Worm (Caenorhabditis elegans): ENCODE measurements around the gene perm-1.

Gene perm-1

DNA sequence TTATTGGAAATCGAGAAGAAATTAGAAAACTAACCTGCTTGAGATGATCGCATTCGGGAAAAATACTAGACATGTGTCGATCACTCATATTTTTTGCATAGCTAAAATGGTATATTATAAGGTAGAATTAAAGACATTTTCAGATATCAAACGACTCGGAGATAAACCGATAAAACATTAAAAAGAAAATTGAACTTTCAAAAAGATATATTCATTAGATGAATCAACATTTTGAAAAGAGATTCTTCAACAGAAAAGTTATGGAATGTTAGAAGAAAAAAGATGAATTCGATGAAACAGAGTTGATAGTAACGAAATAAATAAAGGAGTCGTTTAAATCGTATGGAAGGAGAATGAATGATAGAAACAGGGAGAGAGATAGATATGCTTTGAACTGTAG lies 25.0 kb upstream of the perm-1 start, which contains the start of gene mdmh-35:
TSS of gene mdmh-35 (minus strand) at position 101 of the 400 bp plus-strand sequence.
- no peak for TF ChIP-seq mep-1 (tag; optimal IDR thresholded peaks at IDR 0.05)
- TF ChIP-seq zip-4 (GFP tag; optimal IDR thresholded peaks at IDR 0.05) = no peak
- TF ChIP-seq aha-1 (tag; optimal IDR thresholded peaks at IDR 0.05) = no peak
- TF ChIP-seq egl-27 (tag; optimal IDR thresholded peaks at IDR 0.05) = no peak
- no peak for TF ChIP-seq lin-13 (GFP tag; optimal IDR thresholded peaks at IDR 0.05)
- TF ChIP-seq unc-30 (tag; optimal IDR thresholded peaks at IDR 0.05) = no peak

DNA sequence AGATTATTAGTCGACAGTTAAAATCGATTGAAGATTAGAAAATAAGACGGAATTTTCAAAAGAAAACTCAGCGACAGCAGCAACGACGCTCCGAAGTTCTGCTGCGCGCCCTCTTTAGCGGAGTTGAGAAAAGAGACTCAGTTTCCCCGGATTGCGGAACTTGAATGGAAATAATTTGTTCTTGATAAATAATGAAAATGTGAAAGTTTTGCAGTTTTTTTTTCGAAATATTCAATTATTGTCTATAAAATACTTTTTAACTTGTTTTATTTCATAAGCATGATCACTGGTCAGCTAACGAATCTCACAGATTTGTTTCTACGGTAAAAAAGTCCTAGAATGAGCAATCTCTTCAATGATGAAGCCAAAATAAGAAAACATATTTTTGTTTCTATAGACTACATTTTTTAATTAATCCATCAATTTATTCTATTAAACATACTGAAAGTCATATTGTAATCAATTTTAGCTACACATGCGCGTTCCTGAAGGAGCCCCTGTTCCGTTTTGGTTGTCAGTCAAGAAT lies 23.1 kb upstream of the perm-1 start, which contains the start of the genes cec-3 and T09A5.15:
TSS of gene cec-3 (minus strand) at position 116 of the 526 bp plus-strand sequence.
TSS of gene T09A5.15 (plus strand) at position 476 of the 526 bp plus-strand sequence.
- TF ChIP-seq mep-1 (tag; optimal IDR thresholded peaks at IDR 0.05) (peak; percentile 48), isw-1 (GFP tag; IDR thresholded peaks at IDR 0.05) (peak; percentile 40), blmp-1 (tag; optimal IDR thresholded peaks at IDR 0.05) (peak; percentile 36), lin-39 (tag; optimal IDR thresholded peaks at IDR 0.05) (no peak), pax-3 (tag; optimal IDR thresholded peaks at IDR 0.05) (peak; percentile 56), nhr-77 (tag; optimal IDR thresholded peaks at IDR 0.05) (peak; percentile 5), snu-23 (GFP tag; optimal IDR thresholded peaks at IDR 0.05) (peak; percentile 72), nhr-47 (tag; optimal IDR thresholded peaks at IDR 0.05) (peak; percentile 73), ces-1 (GFP tag; optimal IDR thresholded peaks at IDR 0.05) (no peak), ztf-11 (tag; optimal IDR thresholded peaks at IDR 0.05) (peak in 1 of 2 experiments; percentile 63), nhr-28 (tag; optimal IDR thresholded peaks at IDR 0.05) (no peak), swsn-7 (tag; optimal IDR thresholded peaks at IDR 0.05) (peak; percentile 52), nhr-19 (GFP tag; conservative IDR thresholded peaks at IDR 0.05) (0 out of 2 replicates have a peak, but pooled peaks have one; percentile 14), lin-13 (GFP tag; optimal IDR thresholded peaks at IDR 0.05) (no peak), efl-1 (optimal IDR thresholded peaks at IDR 0.05) (peak; percentile 54 to 65), efl-1 (GFP tag; optimal IDR thresholded peaks at IDR 0.05 in 1 of 2) (peak; percentile 53 to 96), nhr-84 (tag; optimal IDR thresholded peaks at IDR 0.05) (no peak), grh-1 (GFP tag; IDR thresholded peaks at IDR 0.05) (no peak), lin-14 (GFP tag; optimal IDR thresholded peaks at IDR 0.05) (peak; percentile 56), zip-4 (GFP tag; optimal IDR thresholded peaks at IDR 0.05) (no peak), ets-5 (GFP tag; IDR thresholded peaks at IDR 0.05) (no peak), ztf-4 (tag; optimal IDR thresholded peaks at IDR 0.05) (no peak), rnt-1 (tag; optimal IDR thresholded peaks at IDR 0.05) (peak; percentile 49), fkh-8 (tag; optimal IDR thresholded peaks at IDR 0.05) (peak; percentile 51), lir-3 (tag; optimal IDR thresholded peaks at IDR 0.05; ENCODE audit: poor library complexity) (peak; percentile 55), unc-130 (tag; optimal IDR thresholded peaks at IDR 0.05) (no peak), aha-1 (tag; optimal IDR thresholded peaks at IDR 0.05) (no peak), lin-15B (tag; optimal IDR thresholded peaks at IDR 0.05) (peak; percentile 20), xbp-1 (tag; optimal IDR thresholded peaks at IDR 0.05) (peak; percentile 56), nhr-90 (tag; optimal IDR thresholded peaks at IDR 0.05; ENCODE audit: poor library complexity) (peak; percentile 65), unc-98 (GFP tag; IDR thresholded peaks at IDR 0.05) (no peak), C04F5.9 (tag; optimal IDR thresholded peaks at IDR 0.05) (peak; percentile 23), pqm-1 (tag; optimal IDR thresholded peaks at IDR 0.05) (no peak), tlp-1 (tag; optimal IDR thresholded peaks at IDR 0.05) (no peak), ceh-82 (tag; optimal IDR thresholded peaks at IDR 0.05) (peak in 2 of 3 experiments; percentile 20 to 33), tbx-2 (tag; optimal IDR thresholded peaks at IDR 0.05) (peak; percentile 46), nhr-85 (tag) (peak; percentile 40), lsy-2 (tag; optimal IDR thresholded peaks at IDR 0.05) (peak; percentile 54 to 83), dsc-1 (tag; optimal IDR thresholded peaks at IDR 0.05) (peak; percentile 47), unc-30 (tag; optimal IDR thresholded peaks at IDR 0.05) (no peak), elt-2 (tag; optimal IDR thresholded peaks at IDR 0.05) (no peak), F16B12.6 (tag; optimal IDR thresholded peaks at IDR 0.05) (peak; percentile 18), irx-1 (tag; optimal IDR thresholded peaks at IDR 0.05) (peak; percentile 8), egl-13 (tag; optimal IDR thresholded peaks at IDR 0.05) (peak; percentile 39), zag-1 (tag; optimal IDR thresholded peaks at IDR 0.05) (no peak), aly-2 (tag; optimal IDR thresholded peaks at IDR 0.05) (no peak), nhr-237 (tag; optimal IDR thresholded peaks at IDR 0.05) (no peak), sup-37 (GFP tag; optimal IDR thresholded peaks at IDR 0.05) (no peak), mef-2 (tag; optimal IDR thresholded peaks at IDR 0.05) (no peak), nhr-71 (tag; optimal IDR thresholded peaks at IDR 0.05) (peak; percentile 77)

All from whole organism, L1 larva.